Worm (Caenorhabditis elegans) whole organism, L4 larva: Measurements from ENCODE around the gene zak-1.

Experiments used
- mdl-1 ChIP-seq, 2 experiments: fragments of 150-350 bp in 1 of 2; sonication (generic microtip) in 1 of 2; optimal IDR thresholded peaks; 2 replicates each; lab custom pipeline; 2014 to 2017; ENCODE audit warnings: missing biosample characterization in 2 of 2, missing genetic modification characterization in 2 of 2
- tag-97 ChIP-seq: fragments of 200-800 bp; sonication (Bioruptor generic); IDR thresholded peaks from 2 replicates; pipeline ENCODE4 v1.3.6; 2022; ENCODE audit warnings: missing genetic modification characterization, missing compliant biosample characterization

ce11 chrIII:6857390-6857848 lies 810 bp upstream of the zak-1 start:
- TF ChIP-seq mdl-1 (tag; optimal IDR thresholded peaks at IDR 0.05; lab: Kevin White, UChicago): peak; percentile 65 to 86
- TF ChIP-seq tag-97 (GFP tag; lab: Robert Waterston, UW): no peak
